Fruit fly (Drosophila melanogaster) whole organism, pupa: Measurements from ENCODE around the gene yellow-g2.

Experiments used
- CG10348 ChIP-seq: fragments of 200-800 bp; sonication (Bioruptor generic); IDR thresholded peaks from 2 replicates; pipeline ENCODE4 v1.3.6; 2022; ENCODE audit warnings: missing biosample characterization, missing genetic modification characterization
- CG12605 ChIP-seq: fragments of 200-800 bp; sonication (Bioruptor generic); IDR thresholded peaks from 2 replicates; pipeline ENCODE4 v1.3.6; 2022; ENCODE audit warnings: missing biosample characterization, missing genetic modification characterization
- CG13204 ChIP-seq: fragments of 200-800 bp; sonication (Bioruptor generic); optimal IDR thresholded peaks from 2 replicates; lab custom pipeline; 2018; ENCODE audit warnings: missing biosample characterization, mild to moderate bottlenecking, missing genetic modification characterization, moderate library complexity
- CG14655 ChIP-seq: fragments of 200-800 bp; sonication (Bioruptor generic); optimal IDR thresholded peaks from 3 replicates; lab custom pipeline; 2017; ENCODE audit warnings: mild to moderate bottlenecking, missing biosample characterization, missing genetic modification reagents, missing genetic modification characterization
- CG15710 ChIP-seq: fragments of 200-800 bp; sonication (Bioruptor generic); optimal IDR thresholded peaks from 2 replicates; lab custom pipeline; 2018; ENCODE audit warnings: missing biosample characterization, mild to moderate bottlenecking, missing genetic modification characterization, moderate library complexity
- CG32121 ChIP-seq: fragments of 200-800 bp; sonication (Bioruptor generic); IDR thresholded peaks from 2 replicates; pipeline ENCODE4 v1.3.6; 2022; ENCODE audit warnings: missing biosample characterization, missing genetic modification characterization
- CG34367 ChIP-seq: fragments of 200-800 bp; sonication (Bioruptor generic); optimal IDR thresholded peaks from 2 replicates; lab custom pipeline; 2018; ENCODE audit warnings: missing biosample characterization, mild to moderate bottlenecking, missing genetic modification characterization
- CG4496 ChIP-seq: fragments of 200-800 bp; sonication (Bioruptor generic); IDR thresholded peaks from 3 replicates; pipeline ENCODE4 v1.3.6; 2022; ENCODE audit warnings: missing biosample characterization, missing genetic modification characterization
- CG8159 ChIP-seq: fragments of 200-800 bp; sonication (Bioruptor generic); optimal IDR thresholded peaks from 3 replicates; lab custom pipeline; 2018; ENCODE audit warnings: missing biosample characterization, mild to moderate bottlenecking, missing genetic modification characterization, moderate library complexity
- CG8301 ChIP-seq: fragments of 200-800 bp; sonication (Bioruptor generic); optimal IDR thresholded peaks from 2 replicates; lab custom pipeline; 2018; ENCODE audit warnings: missing biosample characterization, mild to moderate bottlenecking, missing genetic modification characterization
- CG9948 ChIP-seq: fragments of 200-800 bp; sonication (Bioruptor generic); optimal IDR thresholded peaks from 2 replicates; lab custom pipeline; 2018; ENCODE audit warnings: missing biosample characterization, mild to moderate bottlenecking, missing genetic modification characterization, moderate library complexity
- D1 ChIP-seq: fragments of 200-800 bp; sonication (Bioruptor generic); optimal IDR thresholded peaks from 2 replicates; lab custom pipeline; 2018; ENCODE audit warnings: missing biosample characterization, mild to moderate bottlenecking, missing genetic modification characterization, moderate library complexity
- EcR ChIP-seq: fragments of 200-800 bp; sonication (Bioruptor generic); optimal IDR thresholded peaks from 3 replicates; lab custom pipeline; 2019; ENCODE audit warnings: missing biosample characterization, missing genetic modification characterization, mild to moderate bottlenecking, moderate library complexity, missing genetic modification reagents
- Ets98B ChIP-seq: fragments of 200-800 bp; sonication (Bioruptor generic); IDR thresholded peaks from 2 replicates; pipeline ENCODE4 v1.3.6; 2022; ENCODE audit warnings: missing biosample characterization, missing genetic modification characterization
- Pif1A ChIP-seq: fragments of 200-800 bp; sonication (Bioruptor generic); optimal IDR thresholded peaks from 3 replicates; lab custom pipeline; 2016; ENCODE audit warnings: missing biosample characterization, missing genetic modification characterization
- Pif1B ChIP-seq: fragments of 200-800 bp; sonication (Bioruptor generic); optimal IDR thresholded peaks from 3 replicates; lab custom pipeline; 2016; ENCODE audit warnings: missing biosample characterization, missing genetic modification characterization
- Snoo ChIP-seq: fragments of 200-800 bp; sonication (Bioruptor generic); optimal IDR thresholded peaks from 3 replicates; lab custom pipeline; 2017; ENCODE audit warnings: missing biosample characterization, mild to moderate bottlenecking, missing genetic modification characterization, inconsistent platforms
- gl ChIP-seq: fragments of 200-800 bp; sonication (Bioruptor generic); optimal IDR thresholded peaks from 2 replicates; lab custom pipeline; 2018; ENCODE audit warnings: missing biosample characterization, mild to moderate bottlenecking, missing genetic modification characterization
- rn ChIP-seq: fragments of 200-800 bp; sonication (Bioruptor generic); IDR thresholded peaks from 2 replicates; pipeline ENCODE4 v1.3.6; 2022; ENCODE audit warnings: missing biosample characterization, missing genetic modification characterization

Gene yellow-g2

dm6 chr3L:2322257-2322776 lies 46.0 kb downstream of the yellow-g2 start, which contains the start of gene MsR1:
MsR1 (plus strand) TSS chr3L:2322693.
- TF ChIP-seq CG13204 (GFP tag; lab: Kevin White, UChicago) (no peak), gl (tag; lab: Kevin White, UChicago) (no peak), Ets98B (GFP tag; lab: Robert Waterston, UW) (no peak), CG14655 (GFP tag; lab: Kevin White, UChicago) (no peak)

dm6 chr3L:2325276-2325675 lies 48.9 kb downstream of the yellow-g2 start:
- no peak for TF ChIP-seq rn (GFP tag; lab: Robert Waterston, UW)
- TF ChIP-seq CG8301: no peak
- TF ChIP-seq CG4496 (GFP tag; lab: Robert Waterston, UW): no peak
- TF ChIP-seq Ets98B (GFP tag; lab: Robert Waterston, UW): no peak
- no peak for TF ChIP-seq gl (tag; lab: Kevin White, UChicago)
- TF ChIP-seq CG32121 (GFP tag; lab: Robert Waterston, UW): no peak
- TF ChIP-seq CG10348 (GFP tag; lab: Robert Waterston, UW): no peak
- TF ChIP-seq CG8159 (tag; lab: Kevin White, UChicago): no peak
- TF ChIP-seq Pif1A (GFP tag; lab: Kevin White, UChicago): no peak
- TF ChIP-seq CG9948 (tag; lab: Kevin White, UChicago): no peak
- TF ChIP-seq CG12605 (GFP tag; lab: Robert Waterston, UW): no peak
- TF ChIP-seq CG34367 (tag; lab: Kevin White, UChicago): no peak
- no peak for TF ChIP-seq Pif1B (GFP tag; lab: Kevin White, UChicago)
- TF ChIP-seq D1 (tag; lab: Kevin White, UChicago): no peak
- no peak for TF ChIP-seq CG15710
- no peak for TF ChIP-seq CG14655 (GFP tag; lab: Kevin White, UChicago)
- no peak for TF ChIP-seq EcR
- TF ChIP-seq Snoo (tag; lab: Kevin White, UChicago): no peak
